Fruit fly (Drosophila melanogaster) whole organism, embryonic: ENCODE data around the gene CG32276.
A peak's percentile ranks its signal among the peaks of the same experiment; 100 is the strongest.

Experiments
- Antp ChIP-seq: fragments of 200-800 bp; sonication (Bioruptor generic); optimal IDR thresholded peaks from 3 replicates; lab custom pipeline; 2016; ENCODE audit warnings: missing biosample characterization, missing genetic modification characterization
- Asciz ChIP-seq: fragments of 200-800 bp; sonication (Bioruptor generic); optimal IDR thresholded peaks from 2 replicates; lab custom pipeline; 2017; ENCODE audit warnings: missing biosample characterization, mild to moderate bottlenecking, missing genetic modification characterization, missing genetic modification reagents
- B-H2 ChIP-seq: fragments of 200-800 bp; sonication (Bioruptor generic); optimal IDR thresholded peaks from 2 replicates; lab custom pipeline; 2018; ENCODE audit warnings: missing biosample characterization, mild to moderate bottlenecking, missing genetic modification characterization
- Bteb2 ChIP-seq: fragments of 200-800 bp; sonication (Bioruptor generic); optimal IDR thresholded peaks from 2 replicates; lab custom pipeline; 2016; ENCODE audit warnings: missing biosample characterization, missing genetic modification characterization
- CG12391 ChIP-seq: fragments of 200-800 bp; sonication (Bioruptor generic); optimal IDR thresholded peaks from 3 replicates; lab custom pipeline; 2018; ENCODE audit warnings: missing biosample characterization, mild to moderate bottlenecking, missing genetic modification characterization, moderate library complexity
- CG14667 ChIP-seq: fragments of 200-800 bp; sonication (Bioruptor generic); IDR thresholded peaks from 2 replicates; pipeline ENCODE4 v1.3.6; 2022; ENCODE audit warnings: missing biosample characterization, missing genetic modification characterization
- CG3995 ChIP-seq: fragments of 200-800 bp; sonication (Bioruptor generic); optimal IDR thresholded peaks from 3 replicates; lab custom pipeline; 2016; ENCODE audit warnings: missing biosample characterization, missing genetic modification characterization
- CG42726 ChIP-seq: fragments of 200-800 bp; sonication (Bioruptor generic); IDR thresholded peaks from 2 replicates; pipeline ENCODE4 v1.3.6; 2022; ENCODE audit warnings: missing biosample characterization, missing genetic modification characterization; ENCODE audit not compliant: partially characterized antibody
- CG6272 ChIP-seq: fragments of 200-800 bp; sonication (Bioruptor generic); IDR thresholded peaks from 2 replicates; pipeline ENCODE4 v1.3.6; 2022; ENCODE audit warnings: missing biosample characterization, missing genetic modification characterization
- CG6765 ChIP-seq: fragments of 200-800 bp; sonication (Bioruptor generic); optimal IDR thresholded peaks from 3 replicates; lab custom pipeline; 2017; ENCODE audit warnings: missing biosample characterization, mild to moderate bottlenecking, missing genetic modification characterization
- CG7271 ChIP-seq: fragments of 200-800 bp; sonication (Bioruptor generic); optimal IDR thresholded peaks from 2 replicates; lab custom pipeline; 2018; ENCODE audit warnings: missing biosample characterization, mild to moderate bottlenecking, missing genetic modification characterization, moderate library complexity
- CG7963 ChIP-seq: fragments of 200-800 bp; sonication (Bioruptor generic); IDR thresholded peaks from 3 replicates; pipeline ENCODE4 v1.3.6; 2022; ENCODE audit warnings: missing biosample characterization, missing genetic modification characterization; ENCODE audit not compliant: partially characterized antibody
- CG9609 ChIP-seq: fragments of 200-800 bp; sonication (Bioruptor generic); optimal IDR thresholded peaks from 3 replicates; lab custom pipeline; 2016; ENCODE audit warnings: missing biosample characterization, missing genetic modification characterization
- CrebB ChIP-seq: fragments of 200-800 bp; sonication (Bioruptor generic); optimal IDR thresholded peaks from 3 replicates; lab custom pipeline; 2018; ENCODE audit warnings: missing biosample characterization, mild to moderate bottlenecking, missing genetic modification characterization
- D19B ChIP-seq: fragments of 200-800 bp; sonication (Bioruptor generic); optimal IDR thresholded peaks from 2 replicates; lab custom pipeline; 2017; ENCODE audit warnings: missing biosample characterization, mild to moderate bottlenecking, missing genetic modification characterization
- Dp ChIP-seq: fragments of 200-800 bp; sonication (Bioruptor generic); optimal IDR thresholded peaks from 2 replicates; lab custom pipeline; 2018; ENCODE audit warnings: missing biosample characterization, mild to moderate bottlenecking, missing genetic modification characterization, moderate library complexity
- Ets97D ChIP-seq: fragments of 200-800 bp; sonication (Bioruptor generic); optimal IDR thresholded peaks from 3 replicates; lab custom pipeline; 2016; ENCODE audit warnings: missing biosample characterization, missing genetic modification characterization
- Gsc ChIP-seq: fragments of 200-800 bp; sonication (Bioruptor generic); IDR thresholded peaks from 2 replicates; pipeline ENCODE4 v1.3.6; 2022; ENCODE audit warnings: missing biosample characterization, missing genetic modification characterization
- HLHmδ ChIP-seq: fragments of 200-800 bp; sonication (Bioruptor generic); optimal IDR thresholded peaks from 2 replicates; lab custom pipeline; 2018; ENCODE audit warnings: missing biosample characterization, mild to moderate bottlenecking, missing genetic modification characterization, moderate library complexity
- HmgZ ChIP-seq: fragments of 200-800 bp; sonication (Bioruptor generic); optimal IDR thresholded peaks from 2 replicates; lab custom pipeline; 2018; ENCODE audit warnings: missing biosample characterization, mild to moderate bottlenecking, missing genetic modification characterization
- Hmr ChIP-seq: fragments of 200-800 bp; sonication (Bioruptor generic); optimal IDR thresholded peaks from 3 replicates; lab custom pipeline; 2017; ENCODE audit warnings: mild to moderate bottlenecking, missing biosample characterization, missing genetic modification reagents, missing genetic modification characterization
- MESR4 ChIP-seq: fragments of 200-800 bp; sonication (Bioruptor generic); optimal IDR thresholded peaks from 2 replicates; lab custom pipeline; 2018; ENCODE audit warnings: missing biosample characterization, mild to moderate bottlenecking, missing genetic modification characterization, moderate library complexity
- Med ChIP-seq: fragments of 200-800 bp; sonication (Bioruptor generic); peaks from one replicate; lab custom pipeline; 2016; ENCODE audit warnings: missing biosample characterization, missing genetic modification characterization, mild to moderate bottlenecking, inconsistent platforms, moderate library complexity
- Meics ChIP-seq: fragments of 200-800 bp; sonication (Bioruptor generic); optimal IDR thresholded peaks from 2 replicates; lab custom pipeline; 2017; ENCODE audit warnings: missing biosample characterization, mild to moderate bottlenecking, missing genetic modification characterization
- NFAT ChIP-seq: fragments of 200-800 bp; sonication (Bioruptor generic); IDR thresholded peaks from 2 replicates; pipeline ENCODE4 v1.3.6; 2022; ENCODE audit warnings: missing biosample characterization, missing genetic modification characterization
- PHDP ChIP-seq: fragments of 200-800 bp; sonication (Bioruptor generic); optimal IDR thresholded peaks from 3 replicates; lab custom pipeline; 2018; ENCODE audit warnings: missing biosample characterization, mild to moderate bottlenecking, missing genetic modification characterization, moderate library complexity
- Ptx1 ChIP-seq: fragments of 200-800 bp; sonication (Bioruptor generic); IDR thresholded peaks from 2 replicates; pipeline ENCODE4 v1.3.6; 2022; ENCODE audit warnings: missing biosample characterization, missing genetic modification characterization
- Scr ChIP-seq: fragments of 200-800 bp; sonication (Bioruptor generic); IDR thresholded peaks from 2 replicates; pipeline ENCODE4 v1.3.6; 2022; ENCODE audit warnings: missing biosample characterization, missing genetic modification characterization; ENCODE audit not compliant: partially characterized antibody
- Xrp1 ChIP-seq: fragments of 200-800 bp; sonication (Bioruptor generic); IDR thresholded peaks from 2 replicates; pipeline ENCODE4 v1.3.6; 2022; ENCODE audit warnings: missing biosample characterization, missing genetic modification characterization
- amos ChIP-seq: fragments of 200-800 bp; sonication (Bioruptor generic); IDR thresholded peaks from 2 replicates; pipeline ENCODE4 v1.3.6; 2022; ENCODE audit warnings: missing biosample characterization, missing genetic modification characterization; ENCODE audit not compliant: partially characterized antibody
- ato ChIP-seq: fragments of 200-800 bp; sonication (Bioruptor generic); IDR thresholded peaks from 2 replicates; pipeline ENCODE4 v1.3.6; 2022; ENCODE audit warnings: missing biosample characterization, missing genetic modification characterization; ENCODE audit not compliant: partially characterized antibody
- chinmo ChIP-seq: fragments of 200-800 bp; sonication (Bioruptor generic); IDR thresholded peaks from 4 replicates; pipeline ENCODE4 v1.3.6; 2022; ENCODE audit warnings: missing biosample characterization, missing genetic modification characterization; ENCODE audit not compliant: partially characterized antibody
- dan ChIP-seq: fragments of 200-800 bp; sonication (Bioruptor generic); IDR thresholded peaks from 2 replicates; pipeline ENCODE4 v1.3.6; 2022; ENCODE audit warnings: missing biosample characterization, missing genetic modification characterization
- dimm ChIP-seq: fragments of 200-800 bp; sonication (Bioruptor generic); IDR thresholded peaks from 2 replicates; pipeline ENCODE4 v1.3.6; 2022; ENCODE audit warnings: missing biosample characterization, missing genetic modification characterization
- dpn ChIP-seq, 2 experiments: fragments of 200-800 bp; sonication (Bioruptor generic); optimal IDR thresholded peaks; 3 replicates each; lab custom pipeline; 2016; ENCODE audit warnings: missing biosample characterization in 2 of 2, missing genetic modification characterization in 2 of 2
- dysf ChIP-seq: fragments of 200-800 bp; sonication (Bioruptor generic); IDR thresholded peaks from 3 replicates; pipeline ENCODE4 v1.3.6; 2022; ENCODE audit warnings: missing biosample characterization, missing genetic modification characterization
- gce ChIP-seq: fragments of 200-800 bp; sonication (Bioruptor generic); IDR thresholded peaks from 3 replicates; pipeline ENCODE4 v1.3.6; 2022; ENCODE audit warnings: missing biosample characterization, missing genetic modification characterization
- gem ChIP-seq: fragments of 200-800 bp; sonication (Bioruptor generic); optimal IDR thresholded peaks from 2 replicates; lab custom pipeline; 2019; ENCODE audit warnings: missing biosample characterization, mild to moderate bottlenecking, missing genetic modification characterization, moderate library complexity
- ham ChIP-seq: fragments of 200-800 bp; sonication (Bioruptor generic); IDR thresholded peaks from 2 replicates; pipeline ENCODE4 v1.3.6; 2022; ENCODE audit warnings: missing biosample characterization, missing genetic modification characterization
- mld ChIP-seq: fragments of 200-800 bp; sonication (Bioruptor generic); IDR thresholded peaks from 3 replicates; pipeline ENCODE4 v1.3.6; 2022; ENCODE audit warnings: missing biosample characterization, missing genetic modification characterization; ENCODE audit not compliant: partially characterized antibody
- nom ChIP-seq: fragments of 200-800 bp; sonication (Bioruptor generic); optimal IDR thresholded peaks from 2 replicates; lab custom pipeline; 2017; ENCODE audit warnings: missing biosample characterization, missing genetic modification characterization, mild to moderate bottlenecking, moderate library complexity, missing genetic modification reagents
- onecut ChIP-seq: fragments of 200-800 bp; sonication (Bioruptor generic); IDR thresholded peaks from 2 replicates; pipeline ENCODE4 v1.3.6; 2022; ENCODE audit warnings: missing biosample characterization, missing genetic modification characterization
- phol ChIP-seq: fragments of 200-800 bp; sonication (Bioruptor generic); optimal IDR thresholded peaks from 3 replicates; lab custom pipeline; 2018; ENCODE audit warnings: missing biosample characterization, mild to moderate bottlenecking, missing genetic modification characterization, moderate library complexity
- rib ChIP-seq: fragments of 200-800 bp; sonication (Bioruptor generic); IDR thresholded peaks from 2 replicates; pipeline ENCODE4 v1.3.6; 2022; ENCODE audit warnings: missing biosample characterization, missing genetic modification characterization
- sens ChIP-seq: fragments of 200-800 bp; sonication (Bioruptor generic); peaks from one replicate; lab custom pipeline; 2016; ENCODE audit warnings: missing biosample characterization, missing genetic modification characterization
- seq ChIP-seq: fragments of 200-800 bp; sonication (Bioruptor generic); IDR thresholded peaks from 2 replicates; pipeline ENCODE4 v1.3.6; 2022; ENCODE audit warnings: missing biosample characterization, missing genetic modification characterization
- zen2 ChIP-seq: fragments of 200-800 bp; sonication (Bioruptor generic); IDR thresholded peaks from 3 replicates; pipeline ENCODE4 v1.3.6; 2022; ENCODE audit warnings: missing biosample characterization, missing genetic modification characterization; ENCODE audit not compliant: partially characterized antibody
- zf30C ChIP-seq: fragments of 200-800 bp; sonication (Bioruptor generic); optimal IDR thresholded peaks from 3 replicates; lab custom pipeline; 2018; ENCODE audit warnings: missing biosample characterization, mild to moderate bottlenecking, missing genetic modification characterization
- zfh2 ChIP-seq: fragments of 200-800 bp; sonication (Bioruptor generic); optimal IDR thresholded peaks from 2 replicates; lab custom pipeline; 2016; ENCODE audit warnings: missing biosample characterization, missing genetic modification characterization

Gene CG32276

DNA sequence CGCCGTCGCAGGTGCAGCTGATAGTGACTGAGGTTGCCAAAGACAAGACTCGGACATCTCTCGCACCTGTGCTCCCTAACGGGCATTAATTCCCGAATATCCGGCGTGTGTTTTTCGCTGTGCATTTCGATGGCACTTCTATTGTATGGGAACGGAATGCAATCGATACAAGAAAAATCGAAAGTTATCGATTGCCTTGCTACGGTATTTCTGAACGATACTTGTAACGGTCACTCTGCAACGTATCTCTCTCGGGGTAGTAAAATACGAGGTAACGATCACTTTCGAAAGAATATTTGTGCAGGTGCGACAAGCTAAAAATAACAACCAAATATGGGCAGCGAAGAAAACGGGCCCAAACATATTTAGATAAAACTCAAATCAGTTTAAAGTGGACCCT, 33.9 kb downstream of the CG32276 start, which contains the start of gene CG32280 (continued):
- peak; percentile 23 for TF ChIP-seq CG12391 (tag; lab: Kevin White, UChicago)
- TF ChIP-seq NFAT (GFP tag; lab: Robert Waterston, UW) = peak; percentile 40; the same call in 1 of the 2 replicates
- TF ChIP-seq seq (GFP tag; lab: Robert Waterston, UW) = no peak
- TF ChIP-seq CG14667 (GFP tag; lab: Robert Waterston, UW) = no peak
- TF ChIP-seq Med (GFP tag; lab: Kevin White, UChicago) = peak; percentile 87
- 0 out of 2 replicates have a peak, but pooled peaks have one; percentile 36 for TF ChIP-seq CG6272 (GFP tag; lab: Robert Waterston, UW)
- peak; percentile 73; the same call in 1 of the 3 replicates for TF ChIP-seq mld (GFP tag; lab: Robert Waterston, UW)
- no peak; the same call in 1 of the 2 replicates for TF ChIP-seq onecut (GFP tag; lab: Robert Waterston, UW)
- peak; percentile 66; the same call in 2 of the 3 replicates for TF ChIP-seq CG7963 (GFP tag; lab: Robert Waterston, UW)
- peak; percentile 84 for TF ChIP-seq MESR4 (GFP tag; lab: Kevin White, UChicago)
- TF ChIP-seq Meics (GFP tag; lab: Kevin White, UChicago) = no peak
- peak; percentile 20 for TF ChIP-seq CG6765 (GFP tag; lab: Kevin White, UChicago)
- peak; percentile 59 for TF ChIP-seq HmgZ
- peak; percentile 25; the same call in 1 of the 2 replicates for TF ChIP-seq Ptx1 (GFP tag; lab: Robert Waterston, UW)
- TF ChIP-seq D19B (GFP tag; lab: Kevin White, UChicago) = peak; percentile 22
- no peak for TF ChIP-seq dimm (GFP tag; lab: Robert Waterston, UW)
- no peak for TF ChIP-seq gem
- peak; percentile 85 for TF ChIP-seq zf30C (GFP tag; lab: Kevin White, UChicago)
- TF ChIP-seq chinmo (GFP tag; lab: Robert Waterston, UW) = peak; percentile 92; the same call in 3 of the 4 replicates
- TF ChIP-seq Bteb2 (GFP tag; lab: Kevin White, UChicago) = peak; percentile 5
- peak; percentile 84 for TF ChIP-seq Scr (GFP tag; lab: Robert Waterston, UW)
- TF ChIP-seq B-H2 (GFP tag; lab: Kevin White, UChicago) = peak; percentile 20
- TF ChIP-seq CG7271 (tag; lab: Kevin White, UChicago) = peak; percentile 68
- TF ChIP-seq PHDP (tag; lab: Kevin White, UChicago) = peak; percentile 4
- no peak for TF ChIP-seq Gsc (GFP tag; lab: Robert Waterston, UW)
- peak; percentile 91 for TF ChIP-seq amos (GFP tag; lab: Robert Waterston, UW)
- TF ChIP-seq phol (tag; lab: Kevin White, UChicago) = peak; percentile 29
- peak; percentile 38 for TF ChIP-seq Ets97D (GFP tag; lab: Kevin White, UChicago)
- peak; percentile 85 for TF ChIP-seq ato (GFP tag; lab: Robert Waterston, UW)
- peak; percentile 35 for TF ChIP-seq Antp (GFP tag; lab: Kevin White, UChicago)
- TF ChIP-seq HLHmδ (GFP tag; lab: Kevin White, UChicago) = peak; percentile 69
- 0 out of 2 replicates have a peak, but pooled peaks have one; percentile 5 for TF ChIP-seq Xrp1 (GFP tag; lab: Robert Waterston, UW)
- no peak for TF ChIP-seq rib (GFP tag; lab: Robert Waterston, UW)
- TF ChIP-seq Hmr = no peak
- no peak for TF ChIP-seq ham (GFP tag; lab: Robert Waterston, UW)
- no peak for TF ChIP-seq Asciz (GFP tag; lab: Kevin White, UChicago)
- peak; percentile 35 for TF ChIP-seq CrebB (tag; lab: Kevin White, UChicago)
- TF ChIP-seq CG9609 = peak; percentile 20
- peak; percentile 91 for TF ChIP-seq sens (GFP tag; lab: Kevin White, UChicago)
- peak; percentile 31 for TF ChIP-seq zfh2 (GFP tag; lab: Kevin White, UChicago)
- TF ChIP-seq zen2 (GFP tag; lab: Robert Waterston, UW) = peak; percentile 92
- TF ChIP-seq dpn (GFP tag; optimal IDR thresholded peaks at IDR 0.05; lab: Kevin White, UChicago) = peak; percentile 13 to 38
- TF ChIP-seq gce = no peak
- peak; percentile 35; the same call in 1 of the 3 replicates for TF ChIP-seq dysf (GFP tag; lab: Robert Waterston, UW)
- TF ChIP-seq Dp (GFP tag; lab: Kevin White, UChicago) = peak; percentile 28
- TF ChIP-seq dan (GFP tag; lab: Robert Waterston, UW) = no peak
- peak; percentile 76; the same call in 1 of the 2 replicates for TF ChIP-seq CG42726 (GFP tag; lab: Robert Waterston, UW)
- TF ChIP-seq nom (GFP tag; lab: Kevin White, UChicago) = no peak
- TF ChIP-seq CG3995 (GFP tag; lab: Kevin White, UChicago) = peak; percentile 77
